Worm (Caenorhabditis elegans) whole organism, L2 larva: Measurements from ENCODE around the gene C14A4.8.
A peak's percentile ranks its signal among the peaks of the same experiment; 100 is the strongest.

Experiments used
- C34F6.9 ChIP-seq: fragments of 150-350 bp; optimal IDR thresholded peaks from 2 replicates; lab custom pipeline; 2014; ENCODE audit warnings: missing biosample characterization, missing genetic modification characterization
- R02D3.7 ChIP-seq: fragments of 150-350 bp; optimal IDR thresholded peaks from 2 replicates; lab custom pipeline; 2014; ENCODE audit warnings: missing biosample characterization, missing genetic modification characterization
- Y55F3AM.14 ChIP-seq: fragments of 200-800 bp; sonication (Bioruptor generic); optimal IDR thresholded peaks from 2 replicates; lab custom pipeline; 2018; ENCODE audit warnings: mild to moderate bottlenecking, missing genetic modification characterization, missing compliant biosample characterization
- ZK546.5 ChIP-seq: sonication (generic microtip); optimal IDR thresholded peaks from 2 replicates; lab custom pipeline; 2017; ENCODE audit warnings: missing biosample characterization, missing genetic modification characterization
- blmp-1 ChIP-seq: sonication (generic microtip); optimal IDR thresholded peaks from 2 replicates; lab custom pipeline; 2017; ENCODE audit warnings: missing genetic modification characterization, mild to moderate bottlenecking, missing compliant biosample characterization, antibody characterized with exemption, moderate library complexity; ENCODE audit not compliant: insufficient read depth
- ceh-16 ChIP-seq: fragments of 150-350 bp; optimal IDR thresholded peaks from 2 replicates; lab custom pipeline; 2014; ENCODE audit warnings: missing biosample characterization, missing genetic modification characterization
- ceh-82 ChIP-seq: fragments of 150-350 bp; optimal IDR thresholded peaks from 2 replicates; lab custom pipeline; 2014; ENCODE audit warnings: missing biosample characterization, missing genetic modification characterization
- dmd-4 ChIP-seq: sonication (generic microtip); optimal IDR thresholded peaks from 2 replicates; lab custom pipeline; 2017; ENCODE audit warnings: missing biosample characterization, missing genetic modification characterization
- egl-27 ChIP-seq: sonication (generic microtip); optimal IDR thresholded peaks from 3 replicates; lab custom pipeline; 2017; ENCODE audit warnings: missing biosample characterization, missing genetic modification reagents, missing genetic modification characterization
- elt-1 ChIP-seq: fragments of 150-350 bp; optimal IDR thresholded peaks from 2 replicates; lab custom pipeline; 2014; ENCODE audit warnings: missing biosample characterization, missing genetic modification characterization
- elt-3 ChIP-seq: sonication (generic microtip); optimal IDR thresholded peaks from 2 replicates; lab custom pipeline; 2017; ENCODE audit warnings: missing biosample characterization, missing genetic modification characterization
- fos-1 ChIP-seq: fragments of 150-350 bp; optimal IDR thresholded peaks from 2 replicates; lab custom pipeline; 2014; ENCODE audit warnings: missing biosample characterization, missing genetic modification characterization
- gmeb-1 ChIP-seq: fragments of 150-350 bp; optimal IDR thresholded peaks from 2 replicates; lab custom pipeline; 2014; ENCODE audit warnings: missing biosample characterization, missing genetic modification characterization
- lin-11 ChIP-seq: fragments of 150-350 bp; sonication (generic microtip); optimal IDR thresholded peaks from 2 replicates; lab custom pipeline; 2014; ENCODE audit warnings: missing biosample characterization, missing genetic modification characterization, inconsistent platforms, mixed read lengths
- lin-13 ChIP-seq: fragments of 150-350 bp; optimal IDR thresholded peaks from 2 replicates; lab custom pipeline; 2014; ENCODE audit warnings: missing biosample characterization, missing genetic modification reagents, missing genetic modification characterization
- lin-39 ChIP-seq: fragments of 150-350 bp; optimal IDR thresholded peaks from 2 replicates; lab custom pipeline; 2014; ENCODE audit warnings: missing biosample characterization, missing genetic modification reagents, missing genetic modification characterization
- lsy-2 ChIP-seq, 2 experiments: fragments of 150-350 bp in 1 of 2; sonication (generic microtip) in 1 of 2; optimal IDR thresholded peaks; 2 replicates each; lab custom pipeline; 2014 to 2017; ENCODE audit warnings: missing biosample characterization in 2 of 2, missing genetic modification characterization in 2 of 2
- mbf-1 ChIP-seq: sonication (generic microtip); optimal IDR thresholded peaks from 2 replicates; lab custom pipeline; 2017; ENCODE audit warnings: missing biosample characterization, missing genetic modification characterization
- mdl-1 ChIP-seq, 2 experiments: fragments of 150-350 bp in 1 of 2; sonication (generic microtip) in 1 of 2; optimal IDR thresholded peaks; 2 replicates each; lab custom pipeline; 2017; ENCODE audit warnings: missing biosample characterization in 2 of 2, missing genetic modification characterization in 2 of 2
- nhr-10 ChIP-seq: sonication (generic microtip); optimal IDR thresholded peaks from 2 replicates; lab custom pipeline; 2017; ENCODE audit warnings: missing biosample characterization, missing genetic modification characterization
- nhr-11 ChIP-seq: fragments of 150-350 bp; optimal IDR thresholded peaks from 2 replicates; lab custom pipeline; 2014; ENCODE audit warnings: missing biosample characterization, missing genetic modification characterization
- nhr-21 ChIP-seq: fragments of 150-350 bp; optimal IDR thresholded peaks from 2 replicates; lab custom pipeline; 2014; ENCODE audit warnings: missing biosample characterization, missing genetic modification characterization
- nhr-23 ChIP-seq: fragments of 150-350 bp; optimal IDR thresholded peaks from 2 replicates; lab custom pipeline; 2014; ENCODE audit warnings: missing biosample characterization, missing genetic modification reagents, missing genetic modification characterization
- nhr-237 ChIP-seq: fragments of 150-350 bp; optimal IDR thresholded peaks from 2 replicates; lab custom pipeline; 2014; ENCODE audit warnings: missing biosample characterization, missing genetic modification characterization
- nhr-25 ChIP-seq: fragments of 150-350 bp; sonication (generic microtip); optimal IDR thresholded peaks from 3 replicates; lab custom pipeline; 2014; ENCODE audit warnings: missing biosample characterization, missing genetic modification characterization
- sem-4 ChIP-seq: fragments of 150-350 bp; optimal IDR thresholded peaks from 2 replicates; lab custom pipeline; 2014; ENCODE audit warnings: missing biosample characterization, missing genetic modification reagents, missing genetic modification characterization
- skn-1 ChIP-seq: sonication (generic microtip); optimal IDR thresholded peaks from 2 replicates; lab custom pipeline; 2017; ENCODE audit warnings: missing biosample characterization, missing genetic modification characterization
- sma-3 ChIP-seq: sonication (generic microtip); optimal IDR thresholded peaks from 2 replicates; lab custom pipeline; 2016; ENCODE audit warnings: missing genetic modification reagents, missing genetic modification characterization, missing compliant biosample characterization
- sma-9 ChIP-seq, 2 experiments: fragments of 150-350 bp in 1 of 2; sonication (generic microtip) in 1 of 2; optimal IDR thresholded peaks; 2 replicates each; lab custom pipeline; 2014 to 2016; ENCODE audit warnings: missing genetic modification characterization in 2 of 2, mild to moderate bottlenecking in 1 of 2, missing biosample characterization in 1 of 2, missing compliant biosample characterization in 1 of 2, missing genetic modification reagents in 1 of 2, moderate library complexity in 1 of 2
- snpc-4 ChIP-seq: fragments of 150-350 bp; optimal IDR thresholded peaks from 2 replicates; lab custom pipeline; 2014; ENCODE audit warnings: missing biosample characterization, missing genetic modification characterization
- unc-39 ChIP-seq: fragments of 150-350 bp; optimal IDR thresholded peaks from 2 replicates; lab custom pipeline; 2014; ENCODE audit warnings: missing biosample characterization, missing genetic modification characterization
- unc-55 ChIP-seq: fragments of 150-350 bp; sonication (generic microtip); optimal IDR thresholded peaks from 3 replicates; lab custom pipeline; 2014; ENCODE audit warnings: missing biosample characterization, missing genetic modification reagents, missing genetic modification characterization
- unc-62 ChIP-seq: fragments of 150-350 bp; optimal IDR thresholded peaks from 2 replicates; lab custom pipeline; 2014; ENCODE audit warnings: missing biosample characterization, missing genetic modification reagents, missing genetic modification characterization
- ztf-11 ChIP-seq: sonication (generic microtip); optimal IDR thresholded peaks from 2 replicates; lab custom pipeline; 2017; ENCODE audit warnings: missing biosample characterization, missing genetic modification characterization
- ztf-4 ChIP-seq: fragments of 150-350 bp; optimal IDR thresholded peaks from 2 replicates; lab custom pipeline; 2014; ENCODE audit warnings: missing biosample characterization, missing genetic modification characterization

The C14A4.8 gene

DNA sequence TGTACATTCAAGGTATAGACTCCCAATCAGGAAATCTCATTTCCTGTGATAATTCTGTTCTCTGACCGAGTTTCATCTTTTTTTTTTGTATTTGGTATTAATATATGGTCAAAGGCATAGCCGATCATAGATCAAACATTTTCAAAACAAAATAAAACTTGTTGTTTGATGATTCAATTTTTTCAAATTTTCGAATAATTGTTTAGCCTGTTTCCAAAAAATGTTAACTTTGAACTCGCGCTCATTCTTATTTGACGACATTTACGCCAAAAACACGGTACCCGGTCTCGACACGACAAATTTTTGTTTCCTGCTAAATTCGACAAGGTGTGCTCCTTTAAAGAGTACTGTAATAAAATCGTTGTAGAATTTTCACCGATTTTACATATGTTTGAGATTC lies 10.9 kb upstream of the C14A4.8 start:
- no peak for TF ChIP-seq C34F6.9 (tag; lab: Kevin White, UChicago)
- no peak for TF ChIP-seq skn-1 (tag; lab: Kevin White, UChicago)
- TF ChIP-seq elt-3: no peak
- TF ChIP-seq Y55F3AM.14: no peak
- no peak for TF ChIP-seq sma-3
- TF ChIP-seq unc-62: no peak
- TF ChIP-seq nhr-11 (tag; lab: Kevin White, UChicago): no peak
- TF ChIP-seq lin-13 (GFP tag; lab: Kevin White, UChicago): no peak

DNA sequence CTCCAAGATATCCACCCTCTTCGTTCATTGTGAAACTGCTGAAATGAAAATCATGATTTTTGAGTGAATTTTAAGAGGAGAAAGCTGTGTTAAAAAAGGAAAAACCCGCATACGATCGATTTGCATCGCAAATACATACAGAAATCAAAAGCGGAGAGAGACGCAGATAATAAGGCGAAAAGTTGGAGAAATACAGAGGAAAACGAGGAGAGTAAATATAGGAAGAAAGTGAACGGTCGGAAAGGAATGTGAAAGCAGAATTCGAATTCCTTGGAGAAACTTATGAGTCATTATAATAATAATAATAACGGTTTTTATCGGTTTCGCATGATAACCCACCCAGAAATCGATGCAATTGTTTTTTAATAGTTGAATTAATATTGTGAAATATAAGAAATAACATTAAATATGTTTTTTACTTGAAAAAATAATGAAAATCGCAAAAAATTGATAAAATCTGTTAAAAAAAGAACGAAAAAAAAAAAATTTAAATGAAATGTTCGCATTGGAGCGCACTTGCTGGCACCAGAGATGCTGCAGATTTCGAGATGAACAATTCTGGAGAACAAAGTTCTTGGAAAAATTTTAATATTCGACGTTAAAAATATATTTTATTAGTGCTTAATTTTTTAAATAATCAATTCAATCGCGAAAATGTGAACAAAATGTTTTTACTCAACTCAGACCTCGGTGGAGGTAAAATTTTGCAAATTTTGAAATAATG lies 9.5 kb upstream of the C14A4.8 start, which contains the start of gene ccm-3:
TSS of gene ccm-3 (minus strand) at position 38 of the 724 bp plus-strand sequence.
- TF ChIP-seq sem-4 (tag; lab: Kevin White, UChicago): no peak
- peak; percentile 52 for TF ChIP-seq C34F6.9 (tag; lab: Kevin White, UChicago)
- no peak for TF ChIP-seq sma-9 (GFP tag; optimal IDR thresholded peaks at IDR 0.05; lab: Kevin White, UChicago)
- TF ChIP-seq sma-9 (tag; optimal IDR thresholded peaks at IDR 0.05; lab: Kevin White, UChicago): no peak
- no peak for TF ChIP-seq ceh-82 (tag; lab: Kevin White, UChicago)
- no peak for TF ChIP-seq mbf-1
- peak in 1 of 2 experiments; percentile 58 for TF ChIP-seq lsy-2 (tag; optimal IDR thresholded peaks at IDR 0.05; lab: Kevin White, UChicago)
- TF ChIP-seq blmp-1 (tag; lab: Kevin White, UChicago): peak; percentile 61
- peak; percentile 76 for TF ChIP-seq unc-55 (GFP tag; lab: Kevin White, UChicago)
- no peak for TF ChIP-seq ZK546.5 (tag; lab: Kevin White, UChicago)
- TF ChIP-seq ceh-16 (tag; lab: Kevin White, UChicago): no peak
- TF ChIP-seq skn-1 (tag; lab: Kevin White, UChicago): no peak
- TF ChIP-seq nhr-10: no peak
- no peak for TF ChIP-seq lin-39
- TF ChIP-seq fos-1: peak; percentile 63

DNA sequence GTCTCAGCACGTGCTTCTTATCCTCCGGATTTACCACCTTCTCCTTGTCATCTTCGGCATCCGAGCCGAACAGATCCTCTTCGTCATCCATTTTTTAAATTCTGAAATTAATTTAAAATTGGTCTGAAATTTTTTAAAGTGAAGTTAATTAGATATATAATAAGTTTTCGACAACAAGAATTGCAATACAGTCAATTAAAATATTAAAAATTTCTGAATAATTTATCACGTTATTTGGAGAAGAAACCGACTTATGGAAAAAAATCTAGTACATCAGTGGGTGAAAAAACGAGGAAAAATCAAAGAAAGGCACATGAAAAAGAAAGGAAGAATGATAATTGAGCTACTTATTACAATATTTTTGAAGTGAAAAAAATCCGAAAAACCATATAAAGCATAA lies 7.6 kb upstream of the C14A4.8 start, which contains the start of gene taf-13:
TSS of gene taf-13 (minus strand) at position 101 of the 400 bp plus-strand sequence.
- TF ChIP-seq nhr-23 (no peak), elt-1 (no peak), egl-27 (tag; lab: Kevin White, UChicago) (no peak), blmp-1 (tag; lab: Kevin White, UChicago) (no peak), gmeb-1 (tag; lab: Kevin White, UChicago) (no peak), nhr-10 (no peak), R02D3.7 (tag; lab: Kevin White, UChicago) (no peak), nhr-25 (tag; lab: Kevin White, UChicago) (no peak), nhr-237 (tag; lab: Kevin White, UChicago) (no peak), lin-39 (no peak), unc-62 (no peak), sma-9 (GFP tag; optimal IDR thresholded peaks at IDR 0.05; lab: Kevin White, UChicago) (no peak), sma-9 (tag; optimal IDR thresholded peaks at IDR 0.05; lab: Kevin White, UChicago) (no peak), dmd-4 (tag; lab: Kevin White, UChicago) (no peak), ztf-4 (no peak), unc-55 (GFP tag; lab: Kevin White, UChicago) (no peak), elt-3 (no peak), C34F6.9 (tag; lab: Kevin White, UChicago) (no peak), lin-11 (tag; lab: Kevin White, UChicago) (no peak), nhr-21 (no peak), snpc-4 (tag; lab: Kevin White, UChicago) (no peak)
- TF ChIP-seq, all 48 proteins: peak for 0

DNA sequence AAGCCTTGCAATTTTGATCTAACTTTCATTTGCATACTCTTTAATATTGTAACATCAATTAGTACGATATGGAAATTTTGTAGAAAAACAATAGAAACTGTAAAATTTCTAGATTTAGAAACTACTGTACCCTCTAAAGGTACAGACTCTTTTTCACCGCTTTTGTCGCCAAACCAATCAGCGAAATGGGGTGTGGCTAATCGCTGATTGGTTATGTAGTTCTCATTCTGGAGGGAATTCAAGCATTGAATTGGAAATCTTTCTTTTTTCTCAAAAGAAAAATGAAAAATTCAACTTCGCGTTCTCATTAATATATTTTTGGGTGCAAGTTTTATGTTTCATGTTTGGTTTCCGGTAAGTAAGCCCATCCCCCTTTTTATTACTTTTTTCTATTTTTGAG lies 5.6 kb upstream of the C14A4.8 start:
- TF ChIP-seq ztf-4: no peak
- TF ChIP-seq lsy-2 (tag; optimal IDR thresholded peaks at IDR 0.05; lab: Kevin White, UChicago): no peak
- no peak for TF ChIP-seq egl-27 (tag; lab: Kevin White, UChicago)
- TF ChIP-seq Y55F3AM.14: no peak
- no peak for TF ChIP-seq elt-1
- TF ChIP-seq ZK546.5 (tag; lab: Kevin White, UChicago): no peak
- TF ChIP-seq ceh-82 (tag; lab: Kevin White, UChicago): no peak
- no peak for TF ChIP-seq fos-1
- no peak for TF ChIP-seq gmeb-1 (tag; lab: Kevin White, UChicago)
- no peak for TF ChIP-seq mdl-1 (tag; optimal IDR thresholded peaks at IDR 0.05; lab: Kevin White, UChicago)
- TF ChIP-seq ztf-11 (tag; lab: Kevin White, UChicago): no peak
- no peak for TF ChIP-seq elt-3
- no peak for TF ChIP-seq unc-62
- TF ChIP-seq unc-39 (tag; lab: Kevin White, UChicago): no peak
